Worm (Caenorhabditis elegans) whole organism, mixed stage, embryonic: ENCODE results near the gene C56A3.5.

Experiments
- blmp-1 ChIP-seq: fragments of 150-350 bp; optimal IDR thresholded peaks from 2 replicates; lab custom pipeline; 2014; ENCODE audit warnings: missing biosample characterization, missing genetic modification characterization
- ces-1 ChIP-seq: fragments of 150-350 bp; optimal IDR thresholded peaks from 2 replicates; lab custom pipeline; 2014; ENCODE audit warnings: missing biosample characterization, missing genetic modification reagents, missing genetic modification characterization
- elt-3 ChIP-seq: fragments of 150-350 bp; optimal IDR thresholded peaks from 2 replicates; lab custom pipeline; 2014; ENCODE audit warnings: missing biosample characterization, missing genetic modification characterization
- ham-2 ChIP-seq: fragments of 200-800 bp; sonication (Bioruptor generic); optimal IDR thresholded peaks from 2 replicates; lab custom pipeline; 2018; ENCODE audit warnings: mild to moderate bottlenecking, missing genetic modification characterization, missing compliant biosample characterization
- lsy-2 ChIP-seq: fragments of 150-350 bp; optimal IDR thresholded peaks from 2 replicates; lab custom pipeline; 2014; ENCODE audit warnings: missing biosample characterization, missing genetic modification characterization
- pha-4 ChIP-seq: fragments of 150-350 bp; optimal IDR thresholded peaks from 2 replicates; lab custom pipeline; 2018; ENCODE audit warnings: missing biosample characterization, missing genetic modification reagents, missing genetic modification characterization
- unc-62 ChIP-seq: fragments of 150-350 bp; optimal IDR thresholded peaks from 2 replicates; lab custom pipeline; 2014; ENCODE audit warnings: missing biosample characterization, missing genetic modification reagents, missing genetic modification characterization

DNA sequence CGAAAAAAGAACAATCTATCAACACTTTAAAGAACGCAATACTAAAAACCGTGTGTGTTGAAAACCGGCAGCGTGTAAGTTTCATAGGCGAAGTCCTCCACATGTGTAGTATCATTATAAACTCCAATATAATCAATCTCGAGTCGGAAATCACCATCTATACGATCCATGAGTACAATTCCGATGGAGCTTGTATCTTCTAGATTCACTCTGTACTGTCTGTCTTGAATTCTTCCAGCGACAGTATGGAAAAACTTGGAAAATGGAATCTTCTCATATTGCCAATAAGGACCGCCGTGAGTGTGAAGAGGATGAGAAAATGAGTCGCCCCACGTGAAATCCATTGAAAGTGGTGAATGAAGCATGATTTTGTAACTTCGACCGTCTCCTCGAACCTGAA lies 15.2 kb downstream of the C56A3.5 start:
- TF ChIP-seq lsy-2 (tag; lab: Kevin White, UChicago) (no peak), pha-4 (tag; lab: Kevin White, UChicago) (no peak), elt-3 (no peak), unc-62 (GFP tag; lab: Kevin White, UChicago) (no peak), ces-1 (no peak), blmp-1 (tag; lab: Kevin White, UChicago) (no peak), ham-2 (GFP tag; lab: Kevin White, UChicago) (no peak)
